Fruit fly (Drosophila melanogaster): ENCODE results near the gene CG15262.

CG15262 gene

dm6 chr2L:15284700-15285099, 12.9 kb upstream of the CG15262 start, which contains the start of gene CG15263:
CG15263 (plus strand) TSS chr2L:15285000.
- TF ChIP-seq CG17801 (GFP tag; optimal IDR thresholded peaks at IDR 0.05; ENCODE audit: partially characterized antibody), result no peak

dm6 chr2L:15292139-15292538, 5.5 kb upstream of the CG15262 start, which contains the start of gene CG15260:
CG15260 (minus strand) TSS chr2L:15292239.
- TF ChIP-seq CG17801 (GFP tag; optimal IDR thresholded peaks at IDR 0.05; ENCODE audit: partially characterized antibody), result no peak

DNA sequence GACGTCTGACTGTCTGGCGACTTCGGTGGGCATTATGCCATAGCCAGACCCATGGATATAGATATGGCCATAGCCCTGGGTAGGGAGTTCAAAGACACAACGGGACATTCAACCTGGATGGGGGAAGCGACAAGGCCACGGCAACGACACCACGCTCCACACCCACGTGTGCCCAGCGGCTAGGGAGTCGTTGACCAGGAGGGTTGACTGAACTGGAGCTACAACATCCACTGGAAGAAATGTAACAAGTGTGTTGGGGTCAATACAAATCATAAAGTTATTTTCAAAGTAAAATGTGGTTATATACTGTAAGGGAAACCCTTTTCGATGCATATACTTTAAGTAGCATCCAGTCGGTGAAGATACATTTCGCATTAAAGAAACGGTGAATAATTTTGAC, 4.2 kb downstream of the CG15262 start:
- no peak for TF ChIP-seq CG17801 (GFP tag; optimal IDR thresholded peaks at IDR 0.05; ENCODE audit: partially characterized antibody)

DNA sequence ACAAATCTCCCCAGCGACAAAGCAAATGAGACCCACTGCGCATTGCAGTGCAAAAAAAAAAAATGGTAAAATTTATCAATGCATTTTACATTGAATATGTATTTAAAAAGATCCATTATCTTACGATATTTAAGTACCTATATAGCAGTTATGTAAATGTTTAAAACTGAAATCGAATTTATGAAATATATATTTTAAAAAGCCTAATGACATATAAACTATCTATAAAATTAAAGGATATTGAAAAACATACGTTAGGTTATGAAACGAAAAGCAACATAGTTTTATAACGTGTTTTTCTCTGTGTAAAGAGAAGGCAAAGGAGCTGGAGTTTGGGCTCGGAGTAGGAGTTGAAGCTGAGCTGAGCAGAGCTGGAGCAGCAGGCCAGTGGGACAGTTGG, 6.8 kb downstream of the CG15262 start:
- TF ChIP-seq CG17801 (GFP tag; optimal IDR thresholded peaks at IDR 0.05; ENCODE audit: partially characterized antibody), result no peak

DNA sequence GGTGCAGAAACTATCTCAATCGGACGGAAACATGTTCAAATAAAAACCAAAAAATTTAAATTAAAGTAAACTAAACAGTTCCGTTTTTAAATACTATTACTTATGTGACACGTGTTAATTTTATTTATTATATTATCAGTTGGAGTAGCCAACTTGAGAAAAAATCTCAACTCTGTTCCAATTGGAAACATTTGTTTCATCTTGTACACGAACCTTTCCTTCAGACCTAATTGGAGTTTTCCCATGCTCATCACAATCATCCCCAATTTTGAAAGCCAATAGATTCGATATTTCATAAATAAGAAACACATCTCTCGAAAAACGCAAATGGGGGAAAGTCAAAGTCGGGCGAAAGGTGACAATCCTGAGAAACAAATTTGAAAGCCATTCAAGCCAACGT, 9.2 kb downstream of the CG15262 start:
- TF ChIP-seq CG17801 (GFP tag; optimal IDR thresholded peaks at IDR 0.05; ENCODE audit: partially characterized antibody), result no peak

DNA sequence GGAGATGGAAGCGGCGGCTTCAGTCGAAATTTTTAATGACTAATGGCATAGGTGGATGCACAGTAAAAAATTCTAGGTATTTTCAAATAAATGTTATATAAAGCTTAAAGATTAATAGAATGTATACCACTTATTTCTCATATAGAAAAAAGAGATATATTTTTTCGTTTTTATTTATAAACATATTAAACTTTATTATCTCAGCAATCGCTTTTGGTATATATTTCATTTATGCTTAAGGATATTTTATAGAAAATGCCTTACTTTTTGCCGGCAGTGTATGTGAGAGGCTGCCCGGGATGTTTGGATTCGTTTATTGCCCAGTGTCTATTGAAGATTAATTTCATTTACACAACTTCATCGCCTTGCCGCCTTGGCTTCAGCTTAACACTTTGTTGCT, 17.3 kb downstream of the CG15262 start:
- TF ChIP-seq CG17801 (GFP tag; optimal IDR thresholded peaks at IDR 0.05; ENCODE audit: partially characterized antibody), result no peak

DNA sequence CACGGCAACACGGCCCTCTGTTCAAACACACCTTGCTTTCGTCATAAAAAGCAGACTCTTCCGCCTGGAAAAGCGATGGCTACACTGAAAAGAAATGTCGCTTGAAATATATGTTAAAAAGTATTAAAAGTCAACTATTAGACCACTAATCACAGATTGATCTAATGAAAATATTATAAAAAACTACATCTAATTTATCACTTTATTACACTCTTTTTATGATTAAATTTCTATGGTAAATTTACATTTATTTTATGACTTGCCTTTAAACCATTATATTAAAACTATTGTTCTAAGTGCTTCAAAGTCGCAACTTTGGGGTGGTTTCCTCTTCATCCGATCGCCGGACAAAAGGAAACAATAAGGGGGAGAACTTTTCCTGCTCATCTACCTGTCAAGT, 18.8 kb downstream of the CG15262 start:
- no peak for TF ChIP-seq CG17801 (GFP tag; optimal IDR thresholded peaks at IDR 0.05; ENCODE audit: partially characterized antibody)

DNA sequence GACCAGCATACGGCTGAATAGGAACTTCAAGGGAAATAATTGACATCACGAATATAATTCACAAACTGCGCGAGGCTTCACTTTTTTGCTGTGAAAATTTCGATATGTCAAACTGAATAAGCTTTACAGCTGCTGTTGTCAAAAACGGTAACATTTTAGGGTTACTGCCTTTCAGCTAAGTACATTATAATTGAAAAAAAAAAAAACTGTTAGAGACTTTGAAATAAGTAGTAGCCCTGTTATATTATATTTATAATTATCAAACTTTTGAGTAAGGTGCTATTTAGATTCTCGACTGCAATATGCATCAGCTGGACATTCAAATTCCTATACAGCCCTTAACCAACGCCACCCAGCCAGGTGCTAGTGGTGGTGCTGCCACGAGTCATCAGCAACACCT, 21.2 kb downstream of the CG15262 start, which contains the start of gene nht:
nht (minus strand) TSS at position 101 of the 400 bp plus-strand sequence.
- TF ChIP-seq CG17801 (GFP tag; optimal IDR thresholded peaks at IDR 0.05; ENCODE audit: partially characterized antibody), result no peak

dm6 chr2L:15319208-15319607, 21.6 kb downstream of the CG15262 start:
- TF ChIP-seq CG17801 (GFP tag; optimal IDR thresholded peaks at IDR 0.05; ENCODE audit: partially characterized antibody), result no peak

- no peak for TF ChIP-seq CG17801 (GFP tag; optimal IDR thresholded peaks at IDR 0.05; ENCODE audit: partially characterized antibody)
Observed at dm6 chr2L:15319874-15320273, 22.3 kb downstream of the CG15262 start.

- no peak for TF ChIP-seq CG17801 (GFP tag; optimal IDR thresholded peaks at IDR 0.05; ENCODE audit: partially characterized antibody)
Observed at dm6 chr2L:15321408-15321807, 23.8 kb downstream of the CG15262 start.

DNA sequence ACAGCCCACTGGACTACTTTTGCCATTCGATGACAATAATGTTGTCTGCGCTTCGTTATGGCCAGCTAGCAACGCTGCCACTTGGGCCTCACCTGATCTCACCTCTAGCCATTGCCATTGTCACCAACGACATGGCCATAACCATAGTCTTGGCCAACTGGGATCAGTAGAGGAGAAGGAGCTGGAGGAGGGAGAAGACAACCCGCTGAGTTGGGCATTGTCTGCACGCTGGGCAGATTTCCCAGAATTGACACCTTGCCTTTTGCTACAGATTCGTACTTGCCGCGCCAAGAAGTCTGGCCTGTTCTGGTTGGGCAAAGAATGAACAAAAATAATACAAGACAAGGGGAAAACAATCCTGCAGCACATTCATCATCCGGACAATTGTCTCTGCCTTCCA, 25.6 kb downstream of the CG15262 start:
- no peak for TF ChIP-seq CG17801 (GFP tag; optimal IDR thresholded peaks at IDR 0.05; ENCODE audit: partially characterized antibody)

dm6 chr2L:15324103-15324840, 26.7 kb downstream of the CG15262 start:
- no peak for TF ChIP-seq CG17801 (GFP tag; optimal IDR thresholded peaks at IDR 0.05; ENCODE audit: partially characterized antibody)

dm6 chr2L:15325555-15326285, 28.1 kb downstream of the CG15262 start:
- TF ChIP-seq CG17801 (GFP tag; optimal IDR thresholded peaks at IDR 0.05; ENCODE audit: partially characterized antibody), result no peak

DNA sequence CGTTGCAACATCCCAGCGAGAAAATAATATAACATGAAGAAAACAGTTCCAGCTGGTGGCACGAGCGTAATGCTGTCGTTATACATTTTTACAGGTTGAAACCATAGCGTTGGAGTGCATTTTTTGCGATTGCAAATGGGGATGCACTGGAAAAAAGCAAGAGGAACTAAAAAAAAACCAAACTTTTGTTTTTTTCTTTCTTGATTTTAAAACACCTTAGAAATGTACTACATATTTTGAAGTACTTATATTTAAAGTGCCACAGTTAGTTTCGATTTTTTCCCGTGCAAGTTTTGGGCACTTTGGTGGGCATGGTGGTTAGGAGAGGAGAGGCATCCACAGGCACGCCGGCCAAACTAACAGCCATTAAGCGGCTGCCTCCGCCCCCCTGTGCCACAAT, 30.4 kb downstream of the CG15262 start:
- no peak for TF ChIP-seq CG17801 (GFP tag; optimal IDR thresholded peaks at IDR 0.05; ENCODE audit: partially characterized antibody)

DNA sequence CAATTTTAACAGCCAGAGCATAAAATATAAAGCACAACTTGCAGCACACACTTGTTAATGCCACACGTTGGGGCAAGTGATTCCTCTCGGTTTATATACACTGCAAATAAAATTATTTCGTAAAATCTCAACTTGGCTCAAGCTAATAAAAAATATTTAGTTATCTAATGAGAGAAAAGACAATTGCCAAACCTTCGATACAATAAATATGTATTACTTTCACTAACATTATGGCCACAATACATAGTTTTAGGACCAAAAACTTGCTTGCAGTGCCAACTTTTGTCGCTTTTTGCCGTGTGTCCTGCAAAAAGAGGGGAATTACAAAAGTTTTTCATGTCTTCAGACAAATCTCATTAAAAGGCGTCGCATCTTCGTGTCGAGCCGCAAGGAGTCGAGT, 31.8 kb downstream of the CG15262 start:
- no peak for TF ChIP-seq CG17801 (GFP tag; optimal IDR thresholded peaks at IDR 0.05; ENCODE audit: partially characterized antibody)

Data from ovary, adult (tissue).